Fruit fly (Drosophila melanogaster): ENCODE data around the gene Rpt2.

The Rpt2 gene

dm6 chr3R:23888273-23889220 is 42.8 kb downstream of the Rpt2 start (continued):
- no peak for TF ChIP-seq Chrac-16 (GFP tag; optimal IDR thresholded peaks at IDR 0.05)
- TF ChIP-seq luna (GFP tag; optimal IDR thresholded peaks at IDR 0.05), result no peak
- TF ChIP-seq maf-S (GFP tag; optimal IDR thresholded peaks at IDR 0.05), result peak; percentile 4
- TF ChIP-seq CG14014 (GFP tag; IDR thresholded peaks at IDR 0.05), result no peak
- TF ChIP-seq Rx (GFP tag; IDR thresholded peaks at IDR 0.05), result no peak
- no peak for TF ChIP-seq Max (GFP tag; optimal IDR thresholded peaks at IDR 0.05)
- no peak for TF ChIP-seq Nf-YC (tag; optimal IDR thresholded peaks at IDR 0.05)
- TF ChIP-seq CG31388 (GFP tag; optimal IDR thresholded peaks at IDR 0.05), result no peak
- TF ChIP-seq sd (tag; optimal IDR thresholded peaks at IDR 0.05), result no peak
- peak; percentile 43 for TF ChIP-seq zf30C (GFP tag; optimal IDR thresholded peaks at IDR 0.05)
- peak in 1 of 2 experiments; percentile 59 for TF ChIP-seq bsh (GFP tag; optimal IDR thresholded peaks at IDR 0.05)
- no peak for TF ChIP-seq CG4820 (GFP tag; optimal IDR thresholded peaks at IDR 0.05)
- no peak for TF ChIP-seq CG12071 (GFP tag; optimal IDR thresholded peaks at IDR 0.05)
- no peak for TF ChIP-seq CkIIα-i1 (GFP tag; IDR thresholded peaks at IDR 0.05)
- peak; percentile 33 for TF ChIP-seq tap (tag; optimal IDR thresholded peaks at IDR 0.05)
- no peak for TF ChIP-seq C15 (GFP tag; IDR thresholded peaks at IDR 0.05)
- TF ChIP-seq vvl (GFP tag; IDR thresholded peaks at IDR 0.05), result peak; percentile 37; the same call in 1 of the 2 replicates
- TF ChIP-seq nerfin-2 (GFP tag; IDR thresholded peaks at IDR 0.05; ENCODE audit: partially characterized antibody), result no peak
- TF ChIP-seq sna (GFP tag; IDR thresholded peaks at IDR 0.05; ENCODE audit: partially characterized antibody), result no peak
- peak; percentile 49 for TF ChIP-seq dmrt99B (tag; optimal IDR thresholded peaks at IDR 0.05)
- TF ChIP-seq fru (optimal IDR thresholded peaks at IDR 0.05), result no peak
- TF ChIP-seq CG4707 (GFP tag; optimal IDR thresholded peaks at IDR 0.05), result no peak
- no peak for TF ChIP-seq HLH4C (GFP tag; IDR thresholded peaks at IDR 0.05; ENCODE audit: partially characterized antibody)
- 0 out of 3 replicates have a peak, but pooled peaks have one; percentile 11 for TF ChIP-seq CG14050 (GFP tag; IDR thresholded peaks at IDR 0.05)
- no peak for TF ChIP-seq D (optimal IDR thresholded peaks at IDR 0.05)
- TF ChIP-seq D (GFP tag; optimal IDR thresholded peaks at IDR 0.05), result no peak
- no peak for TF ChIP-seq crp (GFP tag; optimal IDR thresholded peaks at IDR 0.05)
- TF ChIP-seq kni (GFP tag; optimal IDR thresholded peaks at IDR 0.05), result no peak
- no peak for TF ChIP-seq grn (GFP tag; optimal IDR thresholded peaks at IDR 0.05)
- TF ChIP-seq Sox102F (GFP tag; optimal IDR thresholded peaks at IDR 0.05), result peak; percentile 25
- no peak for TF ChIP-seq CG8281 (tag; optimal IDR thresholded peaks at IDR 0.05)
- TF ChIP-seq CG15269 (tag; optimal IDR thresholded peaks at IDR 0.05), result peak; percentile 35
- no peak for TF ChIP-seq sima (GFP tag; optimal IDR thresholded peaks at IDR 0.05)
- peak; percentile 8 to 21 for TF ChIP-seq chif (GFP tag; optimal IDR thresholded peaks at IDR 0.05)
- TF ChIP-seq CG2202 (tag; optimal IDR thresholded peaks at IDR 0.05), result peak; percentile 24
- TF ChIP-seq CG10321 (GFP tag; IDR thresholded peaks at IDR 0.05), result no peak
- no peak for TF ChIP-seq HmgD (GFP tag; optimal IDR thresholded peaks at IDR 0.05)
- TF ChIP-seq pros (GFP tag; optimal IDR thresholded peaks at IDR 0.05), result peak; percentile 28
- TF ChIP-seq CG12236 (GFP tag; optimal IDR thresholded peaks at IDR 0.05), result no peak
- TF ChIP-seq ewg (GFP tag; optimal IDR thresholded peaks at IDR 0.05), result no peak
- TF ChIP-seq NFAT (GFP tag; IDR thresholded peaks at IDR 0.05), result no peak
- TF ChIP-seq CG15514 (GFP tag; optimal IDR thresholded peaks at IDR 0.05), result no peak
- no peak for TF ChIP-seq CG16813 (GFP tag; IDR thresholded peaks at IDR 0.05; ENCODE audit: partially characterized antibody)
- no peak for TF ChIP-seq CG2120 (GFP tag; optimal IDR thresholded peaks at IDR 0.05)
- no peak for TF ChIP-seq caup (GFP tag; optimal IDR thresholded peaks at IDR 0.05; ENCODE audit: severe bottlenecking)
- TF ChIP-seq danr (GFP tag; IDR thresholded peaks at IDR 0.05), result no peak
- TF ChIP-seq Dbx (GFP tag; IDR thresholded peaks at IDR 0.05), result no peak
- peak; percentile 17 for TF ChIP-seq jing (GFP tag; optimal IDR thresholded peaks at IDR 0.05)
- no peak for TF ChIP-seq sens-2 (GFP tag; IDR thresholded peaks at IDR 0.05)

Measured in whole organism, embryonic.